Worm (Caenorhabditis elegans): ENCODE data around the gene sna-1.

ce11 chrV:6681501-6681900, 29.0 kb downstream of the sna-1 start, which contains the start of gene egl-46:
- TF ChIP-seq med-1 (GFP tag; optimal IDR thresholded peaks at IDR 0.05; ENCODE audit: insufficient read depth) (no peak), klf-2 (GFP tag; conservative IDR thresholded peaks at IDR 0.05) (no peak), flt-1 (GFP tag; IDR thresholded peaks at IDR 0.05) (no peak), tab-1 (GFP tag; IDR thresholded peaks at IDR 0.05) (no peak), T22C8.4 (GFP tag; IDR thresholded peaks at IDR 0.05) (no peak), ztf-23 (GFP tag; IDR thresholded peaks at IDR 0.05) (no peak), ztf-29 (GFP tag; IDR thresholded peaks at IDR 0.05) (no peak), ref-1 (GFP tag; conservative IDR thresholded peaks at IDR 0.05) (no peak)

Measured in whole organism, midembryonic.